Fruit fly (Drosophila melanogaster) whole organism, embryonic: ENCODE results near the gene eIF4G2.

ENCODE experiments used
- ATbp ChIP-seq: fragments of 200-800 bp; sonication (Bioruptor generic); optimal IDR thresholded peaks from 2 replicates; lab custom pipeline; 2017; ENCODE audit warnings: missing biosample characterization, mild to moderate bottlenecking, missing genetic modification characterization, missing genetic modification reagents
- Antp ChIP-seq: fragments of 200-800 bp; sonication (Bioruptor generic); optimal IDR thresholded peaks from 3 replicates; lab custom pipeline; 2016; ENCODE audit warnings: missing biosample characterization, missing genetic modification characterization
- C15 ChIP-seq: fragments of 200-800 bp; sonication (Bioruptor generic); IDR thresholded peaks from 3 replicates; pipeline ENCODE4 v1.3.6; 2022; ENCODE audit warnings: missing biosample characterization, missing genetic modification characterization
- CG10209 ChIP-seq: fragments of 200-800 bp; sonication (Bioruptor generic); optimal IDR thresholded peaks from 3 replicates; lab custom pipeline; 2017; ENCODE audit warnings: missing biosample characterization, mild to moderate bottlenecking, missing genetic modification characterization, missing genetic modification reagents
- CG10959 ChIP-seq: fragments of 200-800 bp; sonication (Bioruptor generic); IDR thresholded peaks from 2 replicates; pipeline ENCODE4 v1.3.6; 2022; ENCODE audit warnings: missing biosample characterization, missing genetic modification characterization
- CG12744 ChIP-seq: fragments of 200-800 bp; sonication (Bioruptor generic); optimal IDR thresholded peaks from 2 replicates; lab custom pipeline; 2016; ENCODE audit warnings: missing biosample characterization, missing genetic modification characterization
- CG13624 ChIP-seq: fragments of 200-800 bp; sonication (Bioruptor generic); optimal IDR thresholded peaks from 2 replicates; lab custom pipeline; 2016; ENCODE audit warnings: missing biosample characterization, missing genetic modification characterization
- CG14014 ChIP-seq: fragments of 200-800 bp; sonication (Bioruptor generic); IDR thresholded peaks from 2 replicates; pipeline ENCODE4 v1.3.6; 2022; ENCODE audit warnings: missing biosample characterization, missing genetic modification characterization
- CG17612 ChIP-seq: fragments of 200-800 bp; sonication (Bioruptor generic); IDR thresholded peaks from 2 replicates; pipeline ENCODE4 v1.3.6; 2022; ENCODE audit warnings: missing biosample characterization, missing genetic modification characterization
- CG2116 ChIP-seq: fragments of 200-800 bp; sonication (Bioruptor generic); optimal IDR thresholded peaks from 3 replicates; lab custom pipeline; 2018; ENCODE audit warnings: missing biosample characterization, mild to moderate bottlenecking, missing genetic modification characterization
- CG2712 ChIP-seq: fragments of 200-800 bp; optimal IDR thresholded peaks from 3 replicates; lab custom pipeline; 2019; ENCODE audit warnings: missing biosample characterization, mild to moderate bottlenecking, missing genetic modification characterization, moderate library complexity
- CG2889 ChIP-seq: fragments of 200-800 bp; sonication (Bioruptor generic); IDR thresholded peaks from 3 replicates; pipeline ENCODE4 v1.3.6; 2022; ENCODE audit warnings: missing biosample characterization, missing genetic modification characterization
- CG31365 ChIP-seq: fragments of 200-800 bp; sonication (Bioruptor generic); optimal IDR thresholded peaks from 2 replicates; lab custom pipeline; 2018; ENCODE audit warnings: missing biosample characterization, mild to moderate bottlenecking, missing genetic modification characterization
- CG33213 ChIP-seq: fragments of 200-800 bp; sonication (Bioruptor generic); optimal IDR thresholded peaks from 3 replicates; lab custom pipeline; 2016; ENCODE audit warnings: missing biosample characterization, missing genetic modification characterization
- CG34422 ChIP-seq: fragments of 200-800 bp; sonication (Bioruptor generic); IDR thresholded peaks from 3 replicates; pipeline ENCODE4 v1.3.6; 2022; ENCODE audit warnings: missing biosample characterization, missing genetic modification characterization
- CG4617 ChIP-seq: fragments of 200-800 bp; sonication (Bioruptor generic); optimal IDR thresholded peaks from 3 replicates; lab custom pipeline; 2016; ENCODE audit warnings: missing biosample characterization, missing genetic modification characterization, borderline replicate concordance
- CG6654 ChIP-seq: fragments of 200-800 bp; sonication (Bioruptor generic); optimal IDR thresholded peaks from 2 replicates; lab custom pipeline; 2017; ENCODE audit warnings: missing biosample characterization, mild to moderate bottlenecking, missing genetic modification characterization
- CG8290 ChIP-seq, 3 experiments: fragments of 200-800 bp; sonication (Bioruptor generic); optimal IDR thresholded peaks; 2 replicates each; lab custom pipeline; 2016 to 2019; ENCODE audit warnings: missing biosample characterization in 3 of 3, missing genetic modification characterization in 3 of 3, mild to moderate bottlenecking in 2 of 3, moderate library complexity in 1 of 3
- Dp ChIP-seq: fragments of 200-800 bp; sonication (Bioruptor generic); optimal IDR thresholded peaks from 2 replicates; lab custom pipeline; 2018; ENCODE audit warnings: missing biosample characterization, mild to moderate bottlenecking, missing genetic modification characterization, moderate library complexity
- Dref ChIP-seq: fragments of 200-800 bp; sonication (Bioruptor generic); IDR thresholded peaks from 2 replicates; pipeline ENCODE4 v1.3.6; 2022; ENCODE audit warnings: missing biosample characterization, missing genetic modification characterization
- HLHmδ ChIP-seq: fragments of 200-800 bp; sonication (Bioruptor generic); optimal IDR thresholded peaks from 2 replicates; lab custom pipeline; 2018; ENCODE audit warnings: missing biosample characterization, mild to moderate bottlenecking, missing genetic modification characterization, moderate library complexity
- Hmx ChIP-seq: fragments of 200-800 bp; sonication (Bioruptor generic); optimal IDR thresholded peaks from 2 replicates; lab custom pipeline; 2016; ENCODE audit warnings: missing biosample characterization, missing genetic modification characterization
- Myb ChIP-seq: fragments of 200-800 bp; sonication (Bioruptor generic); optimal IDR thresholded peaks from 2 replicates; lab custom pipeline; 2016; ENCODE audit warnings: missing biosample characterization, missing genetic modification characterization
- Usf ChIP-seq: fragments of 200-800 bp; sonication (Bioruptor generic); optimal IDR thresholded peaks from 2 replicates; lab custom pipeline; 2017; ENCODE audit warnings: missing genotype, missing biosample characterization, missing genetic modification characterization
- YL-1 ChIP-seq: fragments of 200-800 bp; sonication (Bioruptor generic); optimal IDR thresholded peaks from 3 replicates; lab custom pipeline; 2017; ENCODE audit warnings: missing biosample characterization, mild to moderate bottlenecking, missing genetic modification characterization
- ato ChIP-seq: fragments of 200-800 bp; sonication (Bioruptor generic); IDR thresholded peaks from 2 replicates; pipeline ENCODE4 v1.3.6; 2022; ENCODE audit warnings: missing biosample characterization, missing genetic modification characterization; ENCODE audit not compliant: partially characterized antibody
- az2 ChIP-seq: fragments of 200-800 bp; sonication (Bioruptor generic); optimal IDR thresholded peaks from 3 replicates; lab custom pipeline; 2016; ENCODE audit warnings: missing biosample characterization, missing genetic modification characterization
- bigmax ChIP-seq: fragments of 200-800 bp; sonication (Bioruptor generic); optimal IDR thresholded peaks from 2 replicates; lab custom pipeline; 2018; ENCODE audit warnings: missing biosample characterization, mild to moderate bottlenecking, missing genetic modification characterization
- bowl ChIP-seq: fragments of 200-800 bp; sonication (Bioruptor generic); IDR thresholded peaks from 2 replicates; pipeline ENCODE4 v1.3.6; 2022; ENCODE audit warnings: missing biosample characterization, missing genetic modification characterization
- bsh ChIP-seq, 2 experiments: fragments of 200-800 bp; sonication (Bioruptor generic); optimal IDR thresholded peaks; 2 replicates each; lab custom pipeline; 2017 to 2018; ENCODE audit warnings: mild to moderate bottlenecking in 2 of 2, missing biosample characterization in 2 of 2, missing genetic modification characterization in 2 of 2, moderate library complexity in 1 of 2
- chinmo ChIP-seq: fragments of 200-800 bp; sonication (Bioruptor generic); IDR thresholded peaks from 4 replicates; pipeline ENCODE4 v1.3.6; 2022; ENCODE audit warnings: missing biosample characterization, missing genetic modification characterization; ENCODE audit not compliant: partially characterized antibody
- croc ChIP-seq: fragments of 200-800 bp; sonication (Bioruptor generic); conservative IDR thresholded peaks from 3 replicates; pipeline ENCODE4 v1.3.6; 2022; ENCODE audit warnings: missing biosample characterization, missing genetic modification characterization
- cwo ChIP-seq: fragments of 200-800 bp; sonication (Bioruptor generic); optimal IDR thresholded peaks from 3 replicates; lab custom pipeline; 2017; ENCODE audit warnings: missing biosample characterization, missing genetic modification characterization, mild to moderate bottlenecking, moderate library complexity, missing genetic modification reagents
- dati ChIP-seq: fragments of 200-800 bp; sonication (Bioruptor generic); IDR thresholded peaks from 2 replicates; pipeline ENCODE4 v1.3.6; 2022; ENCODE audit warnings: missing biosample characterization, missing genetic modification characterization
- dimm ChIP-seq: fragments of 200-800 bp; sonication (Bioruptor generic); IDR thresholded peaks from 2 replicates; pipeline ENCODE4 v1.3.6; 2022; ENCODE audit warnings: missing biosample characterization, missing genetic modification characterization
- dpn ChIP-seq, 2 experiments: fragments of 200-800 bp; sonication (Bioruptor generic); optimal IDR thresholded peaks; 3 replicates each; lab custom pipeline; 2016; ENCODE audit warnings: missing biosample characterization in 2 of 2, missing genetic modification characterization in 2 of 2
- fd64A ChIP-seq: fragments of 200-800 bp; sonication (Bioruptor generic); optimal IDR thresholded peaks from 3 replicates; lab custom pipeline; 2018; ENCODE audit warnings: missing biosample characterization, mild to moderate bottlenecking, missing genetic modification characterization
- ftz-f1 ChIP-seq: fragments of 200-800 bp; sonication (Bioruptor generic); optimal IDR thresholded peaks from 2 replicates; lab custom pipeline; 2016; ENCODE audit warnings: missing biosample characterization, missing genetic modification characterization
- ind ChIP-seq: fragments of 200-800 bp; sonication (Bioruptor generic); optimal IDR thresholded peaks from 3 replicates; lab custom pipeline; 2016; ENCODE audit warnings: missing biosample characterization, missing genetic modification characterization
- lov ChIP-seq, 2 experiments: fragments of 200-800 bp in 1 of 2; fragments of >200 bp in 1 of 2; sonication (Bioruptor generic) in 1 of 2; IDR thresholded peaks in 1 of 2; optimal IDR thresholded peaks in 1 of 2; 2 replicates in 1 of 2; 3 replicates in 1 of 2; pipeline versions ENCODE4 v1.3.6 to Lab custom; 2017 to 2022; ENCODE audit warnings: missing biosample characterization in 1 of 2, missing genetic modification characterization in 1 of 2
- onecut ChIP-seq: fragments of 200-800 bp; sonication (Bioruptor generic); IDR thresholded peaks from 2 replicates; pipeline ENCODE4 v1.3.6; 2022; ENCODE audit warnings: missing biosample characterization, missing genetic modification characterization
- phol ChIP-seq: fragments of 200-800 bp; sonication (Bioruptor generic); optimal IDR thresholded peaks from 3 replicates; lab custom pipeline; 2018; ENCODE audit warnings: missing biosample characterization, mild to moderate bottlenecking, missing genetic modification characterization, moderate library complexity
- rib ChIP-seq: fragments of 200-800 bp; sonication (Bioruptor generic); IDR thresholded peaks from 2 replicates; pipeline ENCODE4 v1.3.6; 2022; ENCODE audit warnings: missing biosample characterization, missing genetic modification characterization
- sc ChIP-seq, 3 experiments: fragments of >200 bp in 2 of 3; fragments of 200-800 bp in 1 of 3; sonication (Bioruptor generic) in 1 of 3; optimal IDR thresholded peaks; 2 replicates in 2 of 3; 3 replicates in 1 of 3; lab custom pipeline; 2017; ENCODE audit warnings: mild to moderate bottlenecking in 1 of 3, missing biosample characterization in 1 of 3, missing genetic modification characterization in 1 of 3, missing genetic modification reagents in 1 of 3
- sens ChIP-seq: fragments of 200-800 bp; sonication (Bioruptor generic); peaks from one replicate; lab custom pipeline; 2016; ENCODE audit warnings: missing biosample characterization, missing genetic modification characterization
- stwl ChIP-seq: fragments of 200-800 bp; sonication (Bioruptor generic); optimal IDR thresholded peaks from 3 replicates; lab custom pipeline; 2018; ENCODE audit warnings: missing biosample characterization, mild to moderate bottlenecking, missing genetic modification characterization, moderate library complexity
- sug ChIP-seq: fragments of 200-800 bp; optimal IDR thresholded peaks from 2 replicates; lab custom pipeline; 2019; ENCODE audit warnings: missing biosample characterization, mild to moderate bottlenecking, missing genetic modification characterization, moderate library complexity
- tna ChIP-seq: fragments of 200-800 bp; sonication (Bioruptor generic); IDR thresholded peaks from 2 replicates; pipeline ENCODE4 v1.3.6; 2022; ENCODE audit warnings: missing biosample characterization, missing genetic modification characterization; ENCODE audit not compliant: partially characterized antibody
- trem ChIP-seq: fragments of 200-800 bp; optimal IDR thresholded peaks from 3 replicates; lab custom pipeline; 2019; ENCODE audit warnings: missing biosample characterization, mild to moderate bottlenecking, missing genetic modification characterization, moderate library complexity

Gene eIF4G2

DNA sequence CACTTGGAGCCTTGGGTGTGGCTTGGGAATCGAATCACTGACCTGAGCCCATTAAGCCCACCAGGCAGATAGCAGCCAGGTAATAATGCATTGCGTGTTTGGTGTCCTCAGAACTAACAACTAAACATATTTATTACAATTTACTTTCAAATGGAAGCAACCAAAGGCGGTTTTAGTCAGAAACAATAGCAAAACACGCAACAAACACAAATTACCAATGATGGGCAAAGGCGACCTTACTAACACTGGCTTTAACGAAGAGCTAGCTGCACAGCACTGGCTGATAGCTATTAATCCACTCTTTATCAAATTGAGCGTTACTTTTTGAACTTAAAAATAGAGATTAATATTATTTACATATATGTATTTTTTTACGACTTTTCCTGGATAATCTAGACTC is 56.0 kb downstream of the eIF4G2 start, which contains the start of gene udt (continued):
- TF ChIP-seq croc (GFP tag; lab: Robert Waterston, UW) (no peak), phol (tag; lab: Kevin White, UChicago) (peak; percentile 20), CG2116 (peak; percentile 19), rib (GFP tag; lab: Robert Waterston, UW) (peak; percentile 34; the same call in 1 of the 2 replicates), CG10959 (GFP tag; lab: Robert Waterston, UW) (no peak), Antp (GFP tag; lab: Kevin White, UChicago) (no peak), Dp (peak; percentile 27), lov (optimal IDR thresholded peaks at IDR 0.05; lab: Kevin White, UChicago) (no peak), lov (GFP tag; IDR thresholded peaks at IDR 0.05; lab: Robert Waterston, UW) (no peak), sug (tag; lab: Kevin White, UChicago) (no peak), dati (GFP tag; lab: Robert Waterston, UW) (no peak), CG14014 (GFP tag; lab: Robert Waterston, UW) (no peak), Myb (GFP tag; lab: Kevin White, UChicago) (peak; percentile 86), CG6654 (GFP tag; lab: Kevin White, UChicago) (no peak), YL-1 (GFP tag; lab: Kevin White, UChicago) (peak; percentile 12), ato (GFP tag; lab: Robert Waterston, UW) (no peak), bowl (GFP tag; lab: Robert Waterston, UW) (no peak), HLHmδ (GFP tag; lab: Kevin White, UChicago) (no peak), ftz-f1 (GFP tag; lab: Kevin White, UChicago) (no peak), CG10209 (GFP tag; lab: Kevin White, UChicago) (peak; percentile 11), stwl (tag; lab: Kevin White, UChicago) (peak; percentile 86), chinmo (GFP tag; lab: Robert Waterston, UW) (no peak), bsh (GFP tag; optimal IDR thresholded peaks at IDR 0.05; lab: Kevin White, UChicago) (no peak), bigmax (GFP tag; lab: Kevin White, UChicago) (no peak), CG8290 (GFP tag; optimal IDR thresholded peaks at IDR 0.05; lab: Kevin White, UChicago) (no peak), CG8290 (tag; optimal IDR thresholded peaks at IDR 0.05; lab: Kevin White, UChicago) (no peak), CG17612 (GFP tag; lab: Robert Waterston, UW) (no peak), tna (GFP tag; lab: Robert Waterston, UW) (0 out of 2 replicates have a peak, but pooled peaks have one; percentile 10), sens (GFP tag; lab: Kevin White, UChicago) (peak; percentile 80), CG34422 (GFP tag; lab: Robert Waterston, UW) (0 out of 3 replicates have a peak, but pooled peaks have one; percentile 15), Usf (no peak), CG12744 (GFP tag; lab: Kevin White, UChicago) (no peak), CG4617 (GFP tag; lab: Kevin White, UChicago) (peak; percentile 58), onecut (GFP tag; lab: Robert Waterston, UW) (peak; percentile 15; the same call in 1 of the 2 replicates), Hmx (GFP tag; lab: Kevin White, UChicago) (no peak), ATbp (GFP tag; lab: Kevin White, UChicago) (no peak), C15 (GFP tag; lab: Robert Waterston, UW) (no peak), ind (GFP tag; lab: Kevin White, UChicago) (peak; percentile 14), CG2712 (peak; percentile 13), dimm (GFP tag; lab: Robert Waterston, UW) (no peak), CG2889 (GFP tag; lab: Robert Waterston, UW) (no peak), CG31365 (tag; lab: Kevin White, UChicago) (no peak), sc (optimal IDR thresholded peaks at IDR 0.05; lab: Kevin White, UChicago) (no peak), sc (GFP tag; optimal IDR thresholded peaks at IDR 0.05; lab: Kevin White, UChicago) (no peak), cwo (GFP tag; lab: Kevin White, UChicago) (no peak), Dref (GFP tag; lab: Robert Waterston, UW) (0 out of 2 replicates have a peak, but pooled peaks have one; percentile 34), dpn (GFP tag; optimal IDR thresholded peaks at IDR 0.05; lab: Kevin White, UChicago) (peak in 1 of 2 experiments; percentile 13), az2 (GFP tag; lab: Kevin White, UChicago) (no peak), CG13624 (GFP tag; lab: Kevin White, UChicago) (peak; percentile 4), fd64A (GFP tag; lab: Kevin White, UChicago) (no peak), CG33213 (GFP tag; lab: Kevin White, UChicago) (no peak), trem (tag; lab: Kevin White, UChicago) (peak; percentile 35)
